Fruit fly (Drosophila melanogaster) whole organism, prepupa: Measurements from ENCODE around the gene robl37BC.

Experiments used
- Blimp-1 ChIP-seq: fragments of 200-800 bp; sonication (Bioruptor generic); optimal IDR thresholded peaks from 3 replicates; lab custom pipeline; 2017; ENCODE audit warnings: missing biosample characterization, missing genetic modification characterization, mild to moderate bottlenecking, moderate library complexity, missing genetic modification reagents
- CG10631 ChIP-seq: fragments of 200-800 bp; sonication (Bioruptor generic); optimal IDR thresholded peaks from 2 replicates; lab custom pipeline; 2016; ENCODE audit warnings: missing biosample characterization, missing genetic modification characterization
- CG11294 ChIP-seq: fragments of 200-800 bp; sonication (Bioruptor generic); IDR thresholded peaks from 2 replicates; pipeline ENCODE4 v1.3.6; 2022; ENCODE audit warnings: missing biosample characterization, missing genetic modification characterization
- CG11902 ChIP-seq: fragments of 200-800 bp; sonication (Bioruptor generic); optimal IDR thresholded peaks from 3 replicates; lab custom pipeline; 2016; ENCODE audit warnings: missing biosample characterization, missing genetic modification characterization
- CG15336 ChIP-seq: fragments of 200-800 bp; sonication (Bioruptor generic); IDR thresholded peaks from 2 replicates; pipeline ENCODE4 v1.3.6; 2022; ENCODE audit warnings: missing biosample characterization, missing genetic modification characterization
- CG1621 ChIP-seq: fragments of 200-800 bp; sonication (Bioruptor generic); optimal IDR thresholded peaks from 3 replicates; lab custom pipeline; 2018; ENCODE audit warnings: missing biosample characterization, mild to moderate bottlenecking, missing genetic modification characterization
- CG16779 ChIP-seq: fragments of 200-800 bp; sonication (Bioruptor generic); optimal IDR thresholded peaks from 3 replicates; lab custom pipeline; 2017; ENCODE audit warnings: missing biosample characterization, mild to moderate bottlenecking, missing genetic modification characterization
- CG3032 ChIP-seq: fragments of 200-800 bp; optimal IDR thresholded peaks from 2 replicates; lab custom pipeline; 2019; ENCODE audit warnings: missing biosample characterization, mild to moderate bottlenecking, missing genetic modification characterization, moderate library complexity
- CG32006 ChIP-seq: fragments of 200-800 bp; sonication (Bioruptor generic); optimal IDR thresholded peaks from 3 replicates; lab custom pipeline; 2017; ENCODE audit warnings: missing biosample characterization, mild to moderate bottlenecking, missing genetic modification characterization
- CG34406 ChIP-seq: fragments of 200-800 bp; sonication (Bioruptor generic); optimal IDR thresholded peaks from 3 replicates; lab custom pipeline; 2016; ENCODE audit warnings: missing biosample characterization, missing genetic modification characterization
- CG3919 ChIP-seq: fragments of 200-800 bp; sonication (Bioruptor generic); optimal IDR thresholded peaks from 3 replicates; lab custom pipeline; 2016; ENCODE audit warnings: missing biosample characterization, missing genetic modification characterization
- CG6163 ChIP-seq: fragments of 200-800 bp; sonication (Bioruptor generic); IDR thresholded peaks from 3 replicates; pipeline ENCODE4 v1.3.6; 2022; ENCODE audit warnings: missing biosample characterization, missing genetic modification characterization
- CG6808 ChIP-seq: fragments of 200-800 bp; sonication (Bioruptor generic); optimal IDR thresholded peaks from 3 replicates; lab custom pipeline; 2017; ENCODE audit warnings: missing biosample characterization, missing genetic modification characterization, mild to moderate bottlenecking, moderate library complexity, missing genetic modification reagents
- CG6854 ChIP-seq: fragments of 200-800 bp; sonication (Bioruptor generic); optimal IDR thresholded peaks from 2 replicates; lab custom pipeline; 2017; ENCODE audit warnings: missing biosample characterization, mild to moderate bottlenecking, missing genetic modification characterization
- CG8119 ChIP-seq: fragments of 200-800 bp; sonication (Bioruptor generic); IDR thresholded peaks from 3 replicates; pipeline ENCODE4 v1.3.6; 2022; ENCODE audit warnings: missing biosample characterization, missing genetic modification characterization
- CG8319 ChIP-seq: fragments of 200-800 bp; sonication (Bioruptor generic); optimal IDR thresholded peaks from 3 replicates; lab custom pipeline; 2016; ENCODE audit warnings: missing biosample characterization, missing genetic modification characterization
- CG8632 ChIP-seq: fragments of 200-800 bp; sonication (Bioruptor generic); optimal IDR thresholded peaks from 3 replicates; lab custom pipeline; 2016; ENCODE audit warnings: missing biosample characterization, missing genetic modification characterization
- Eip78C ChIP-seq: fragments of 200-800 bp; sonication (Bioruptor generic); peaks from one replicate; lab custom pipeline; 2016; ENCODE audit warnings: missing biosample characterization, missing genetic modification characterization
- Ets21C ChIP-seq: fragments of 200-800 bp; sonication (Bioruptor generic); optimal IDR thresholded peaks from 3 replicates; lab custom pipeline; 2016; ENCODE audit warnings: missing biosample characterization, missing genetic modification characterization
- Ets96B ChIP-seq: fragments of 200-800 bp; optimal IDR thresholded peaks from 2 replicates; lab custom pipeline; 2019; ENCODE audit warnings: missing biosample characterization, mild to moderate bottlenecking, missing genetic modification characterization, moderate library complexity
- Gug ChIP-seq: fragments of 200-800 bp; sonication (Bioruptor generic); IDR thresholded peaks from 2 replicates; pipeline ENCODE4 v1.3.6; 2022; ENCODE audit warnings: missing biosample characterization, missing genetic modification characterization
- Hr38 ChIP-seq: sonication (Bioruptor generic); optimal IDR thresholded peaks from 2 replicates; lab custom pipeline; 2016; ENCODE audit warnings: missing biosample characterization, missing genetic modification characterization
- Hr4 ChIP-seq: fragments of 200-800 bp; sonication (Bioruptor generic); optimal IDR thresholded peaks from 3 replicates; lab custom pipeline; 2016; ENCODE audit warnings: missing biosample characterization, missing genetic modification characterization
- Lpt ChIP-seq: fragments of 200-800 bp; sonication (Bioruptor generic); optimal IDR thresholded peaks from 3 replicates; lab custom pipeline; 2016; ENCODE audit warnings: missing biosample characterization, missing genetic modification characterization
- Met ChIP-seq: fragments of 200-800 bp; sonication (Bioruptor generic); optimal IDR thresholded peaks from 3 replicates; lab custom pipeline; 2016; ENCODE audit warnings: missing biosample characterization, missing genetic modification characterization
- OdsH ChIP-seq: fragments of 200-800 bp; sonication (Bioruptor generic); optimal IDR thresholded peaks from 3 replicates; lab custom pipeline; 2016; ENCODE audit warnings: missing biosample characterization, missing genetic modification characterization
- Smox ChIP-seq: fragments of 200-800 bp; sonication (Bioruptor generic); optimal IDR thresholded peaks from 3 replicates; lab custom pipeline; 2016; ENCODE audit warnings: missing biosample characterization, missing genetic modification characterization
- Sox102F ChIP-seq: fragments of 200-800 bp; sonication (Bioruptor generic); optimal IDR thresholded peaks from 2 replicates; lab custom pipeline; 2016; ENCODE audit warnings: missing biosample characterization, mild to moderate bottlenecking, missing genetic modification characterization
- Sox14 ChIP-seq: fragments of 200-800 bp; sonication (Bioruptor generic); optimal IDR thresholded peaks from 3 replicates; lab custom pipeline; 2016; ENCODE audit warnings: missing biosample characterization, missing genetic modification characterization
- Sox15 ChIP-seq: fragments of 200-800 bp; sonication (Bioruptor generic); optimal IDR thresholded peaks from 3 replicates; lab custom pipeline; 2016; ENCODE audit warnings: missing biosample characterization, missing genetic modification characterization
- acj6 ChIP-seq: fragments of 200-800 bp; sonication (Bioruptor generic); optimal IDR thresholded peaks from 3 replicates; lab custom pipeline; 2016; ENCODE audit warnings: missing biosample characterization, missing genetic modification characterization
- cyc ChIP-seq: fragments of 200-800 bp; sonication (Bioruptor generic); optimal IDR thresholded peaks from 3 replicates; lab custom pipeline; 2016; ENCODE audit warnings: missing biosample characterization, missing genetic modification characterization
- dac ChIP-seq: fragments of 200-800 bp; sonication (Bioruptor generic); optimal IDR thresholded peaks from 2 replicates; lab custom pipeline; 2017; ENCODE audit warnings: missing biosample characterization, mild to moderate bottlenecking, missing genetic modification characterization
- dsx ChIP-seq: fragments of 200-800 bp; optimal IDR thresholded peaks from 3 replicates; lab custom pipeline; 2019; ENCODE audit warnings: missing biosample characterization, mild to moderate bottlenecking, missing genetic modification characterization, moderate library complexity; ENCODE audit not compliant: poor library complexity, severe bottlenecking
- eg ChIP-seq: fragments of 200-800 bp; sonication (Bioruptor generic); IDR thresholded peaks from 3 replicates; pipeline ENCODE4 v1.3.6; 2022; ENCODE audit warnings: missing biosample characterization, missing genetic modification characterization
- esn ChIP-seq: fragments of 200-800 bp; sonication (Bioruptor generic); optimal IDR thresholded peaks from 2 replicates; lab custom pipeline; 2016; ENCODE audit warnings: missing biosample characterization, mild to moderate bottlenecking, missing genetic modification characterization, moderate library complexity
- fd59A ChIP-seq: fragments of 200-800 bp; sonication (Bioruptor generic); optimal IDR thresholded peaks from 2 replicates; lab custom pipeline; 2017; ENCODE audit warnings: missing biosample characterization, mild to moderate bottlenecking, missing genetic modification characterization, missing genetic modification reagents
- lz ChIP-seq: fragments of 200-800 bp; sonication (Bioruptor generic); optimal IDR thresholded peaks from 3 replicates; lab custom pipeline; 2016; ENCODE audit warnings: missing biosample characterization, missing genetic modification characterization
- pdm3 ChIP-seq: fragments of 200-800 bp; sonication (Bioruptor generic); optimal IDR thresholded peaks from 3 replicates; lab custom pipeline; 2016; ENCODE audit warnings: missing biosample characterization, missing genetic modification characterization
- ss ChIP-seq, 2 experiments: fragments of 200-800 bp; sonication (Bioruptor generic); optimal IDR thresholded peaks; 2 replicates in 1 of 2; 3 replicates in 1 of 2; lab custom pipeline; 2017 to 2018; ENCODE audit warnings: mild to moderate bottlenecking in 2 of 2, missing biosample characterization in 2 of 2, missing genetic modification characterization in 2 of 2, moderate library complexity in 1 of 2
- svp ChIP-seq: fragments of 200-800 bp; sonication (Bioruptor generic); peaks from one replicate; lab custom pipeline; 2016; ENCODE audit warnings: missing biosample characterization, missing genetic modification characterization
- topi ChIP-seq: fragments of 200-800 bp; sonication (Bioruptor generic); optimal IDR thresholded peaks from 3 replicates; lab custom pipeline; 2016; ENCODE audit warnings: missing biosample characterization, missing genetic modification characterization
- vri ChIP-seq: fragments of 200-800 bp; sonication (Bioruptor generic); optimal IDR thresholded peaks from 3 replicates; lab custom pipeline; 2016; ENCODE audit warnings: missing biosample characterization, mild to moderate bottlenecking, missing genetic modification characterization

robl37BC gene

dm6 chr2L:19045111-19045560 is 34.5 kb downstream of the robl37BC start, which contains the start of the genes Ttc19 and Acn (continued):
- TF ChIP-seq Smox, result peak; percentile 86
- TF ChIP-seq Ets21C (GFP tag; lab: Kevin White, UChicago), result peak; percentile 80
- TF ChIP-seq CG1621 (tag; lab: Kevin White, UChicago), result peak; percentile 52
- peak; percentile 55 for TF ChIP-seq CG11902
- no peak for TF ChIP-seq svp
- TF ChIP-seq dac (GFP tag; lab: Kevin White, UChicago), result no peak
- TF ChIP-seq CG6808 (GFP tag; lab: Kevin White, UChicago), result no peak
- TF ChIP-seq acj6 (GFP tag; lab: Kevin White, UChicago), result peak; percentile 81
- TF ChIP-seq CG8119 (GFP tag; lab: Robert Waterston, UW), result peak; percentile 54; the same call in 2 of the 3 replicates
- TF ChIP-seq Ets96B (tag; lab: Kevin White, UChicago), result peak; percentile 62
- peak; percentile 78 for TF ChIP-seq eg
- TF ChIP-seq lz (GFP tag; lab: Kevin White, UChicago), result peak; percentile 86
- TF ChIP-seq Sox102F (GFP tag; lab: Kevin White, UChicago), result no peak
- TF ChIP-seq fd59A (GFP tag; lab: Kevin White, UChicago), result peak; percentile 27
- TF ChIP-seq dsx (GFP tag; lab: Kevin White, UChicago), result peak; percentile 65
- TF ChIP-seq CG15336 (GFP tag; lab: Robert Waterston, UW), result peak; percentile 51; the same call in 1 of the 2 replicates
- TF ChIP-seq CG32006 (GFP tag; lab: Kevin White, UChicago), result peak; percentile 74
- peak; percentile 85 for TF ChIP-seq pdm3
- peak; percentile 79 for TF ChIP-seq CG3919 (GFP tag; lab: Kevin White, UChicago)
- peak; percentile 55 for TF ChIP-seq Lpt (GFP tag; lab: Kevin White, UChicago)
- TF ChIP-seq CG34406 (GFP tag; lab: Kevin White, UChicago), result peak; percentile 80
- TF ChIP-seq CG8319 (GFP tag; lab: Kevin White, UChicago), result peak; percentile 53
- TF ChIP-seq Gug (GFP tag; lab: Robert Waterston, UW), result peak; percentile 66
- peak; percentile 88 for TF ChIP-seq vri (GFP tag; lab: Kevin White, UChicago)

- TF ChIP-seq CG8119 (GFP tag; lab: Robert Waterston, UW), result no peak
- no peak for TF ChIP-seq OdsH (GFP tag; lab: Kevin White, UChicago)
- TF ChIP-seq topi (GFP tag; lab: Kevin White, UChicago), result no peak
- TF ChIP-seq Sox102F (GFP tag; lab: Kevin White, UChicago), result no peak
- no peak for TF ChIP-seq Gug (GFP tag; lab: Robert Waterston, UW)
- TF ChIP-seq CG16779, result no peak
- TF ChIP-seq eg, result no peak; the same call in 2 of the 3 replicates
- no peak for TF ChIP-seq CG8632 (GFP tag; lab: Kevin White, UChicago)
- TF ChIP-seq CG6808 (GFP tag; lab: Kevin White, UChicago), result no peak
- TF ChIP-seq dac (GFP tag; lab: Kevin White, UChicago), result no peak
- no peak for TF ChIP-seq Sox14 (GFP tag; lab: Kevin White, UChicago)
- no peak for TF ChIP-seq CG6854
- TF ChIP-seq vri (GFP tag; lab: Kevin White, UChicago), result no peak
- TF ChIP-seq CG8319 (GFP tag; lab: Kevin White, UChicago), result no peak
- TF ChIP-seq Hr38 (GFP tag; lab: Kevin White, UChicago), result no peak
- no peak for TF ChIP-seq CG34406 (GFP tag; lab: Kevin White, UChicago)
- no peak for TF ChIP-seq CG10631 (GFP tag; lab: Kevin White, UChicago)
- no peak for TF ChIP-seq CG6163
- TF ChIP-seq esn, result peak; percentile 34
- no peak for TF ChIP-seq Met (GFP tag; lab: Kevin White, UChicago)
- TF ChIP-seq CG1621 (tag; lab: Kevin White, UChicago), result peak; percentile 4
- no peak for TF ChIP-seq acj6 (GFP tag; lab: Kevin White, UChicago)
- no peak for TF ChIP-seq Hr4 (GFP tag; lab: Kevin White, UChicago)
- no peak for TF ChIP-seq CG11294 (GFP tag; lab: Robert Waterston, UW)
- TF ChIP-seq fd59A (GFP tag; lab: Kevin White, UChicago), result no peak
- no peak for TF ChIP-seq Blimp-1
- TF ChIP-seq Eip78C, result peak; percentile 16
- no peak for TF ChIP-seq ss (GFP tag; optimal IDR thresholded peaks at IDR 0.05; lab: Kevin White, UChicago)
- TF ChIP-seq cyc, result no peak
- TF ChIP-seq CG3032 (tag; lab: Kevin White, UChicago), result peak; percentile 7
- no peak for TF ChIP-seq CG32006 (GFP tag; lab: Kevin White, UChicago)
- TF ChIP-seq Sox15, result no peak
- peak; percentile 70 for TF ChIP-seq dsx (GFP tag; lab: Kevin White, UChicago)
- TF ChIP-seq, all 60 proteins: peak for 5
Measured at dm6 chr2L:19048912-19049311, 38.2 kb downstream of the robl37BC start, which contains the start of gene CG10470. CG10470 (plus strand) TSS chr2L:19049076.
